Fruit fly (Drosophila melanogaster) whole organism, embryonic: ENCODE results near the gene CG34301.

Experiments
- CG13296 ChIP-seq: fragments of 200-800 bp; sonication (Bioruptor generic); optimal IDR thresholded peaks from 3 replicates; lab custom pipeline; 2018; ENCODE audit warnings: missing biosample characterization, mild to moderate bottlenecking, missing genetic modification characterization
- CG14710 ChIP-seq: fragments of 200-800 bp; sonication (Bioruptor generic); optimal IDR thresholded peaks from 3 replicates; lab custom pipeline; 2019; ENCODE audit warnings: missing biosample characterization, mild to moderate bottlenecking, missing genetic modification characterization, moderate library complexity
- CG14860 ChIP-seq: fragments of 200-800 bp; sonication (Bioruptor generic); IDR thresholded peaks from 3 replicates; pipeline ENCODE4 v1.3.6; 2022; ENCODE audit warnings: missing biosample characterization, missing genetic modification characterization; ENCODE audit not compliant: partially characterized antibody
- CG15479 ChIP-seq: fragments of 200-800 bp; sonication (Bioruptor generic); optimal IDR thresholded peaks from 3 replicates; lab custom pipeline; 2019; ENCODE audit warnings: missing biosample characterization, mild to moderate bottlenecking, missing genetic modification characterization, moderate library complexity
- CG3065 ChIP-seq: fragments of 200-800 bp; sonication (Bioruptor generic); optimal IDR thresholded peaks from 2 replicates; lab custom pipeline; 2016; ENCODE audit warnings: missing biosample characterization, missing genetic modification characterization
- CG31224 ChIP-seq: fragments of 200-800 bp; sonication (Bioruptor generic); IDR thresholded peaks from 2 replicates; pipeline ENCODE4 v1.3.6; 2022; ENCODE audit warnings: missing biosample characterization, missing genetic modification characterization
- CG4404 ChIP-seq: fragments of 200-800 bp; sonication (Bioruptor generic); IDR thresholded peaks from 2 replicates; pipeline ENCODE4 v1.3.6; 2022; ENCODE audit warnings: missing biosample characterization, missing genetic modification characterization
- CG5245 ChIP-seq: fragments of 200-800 bp; sonication (Bioruptor generic); optimal IDR thresholded peaks from 3 replicates; lab custom pipeline; 2016; ENCODE audit warnings: missing biosample characterization, missing genetic modification characterization
- CG6254 ChIP-seq: fragments of 200-800 bp; sonication (Bioruptor generic); optimal IDR thresholded peaks from 3 replicates; lab custom pipeline; 2017; ENCODE audit warnings: mild to moderate bottlenecking, missing biosample characterization, missing genetic modification reagents, missing genetic modification characterization
- CG6689 ChIP-seq: fragments of 200-800 bp; sonication (Bioruptor generic); IDR thresholded peaks from 2 replicates; pipeline ENCODE4 v1.3.6; 2022; ENCODE audit warnings: missing biosample characterization, missing genetic modification characterization
- CG6765 ChIP-seq: fragments of 200-800 bp; sonication (Bioruptor generic); optimal IDR thresholded peaks from 3 replicates; lab custom pipeline; 2017; ENCODE audit warnings: missing biosample characterization, mild to moderate bottlenecking, missing genetic modification characterization
- CG8290 ChIP-seq, 3 experiments: fragments of 200-800 bp; sonication (Bioruptor generic); optimal IDR thresholded peaks; 2 replicates each; lab custom pipeline; 2016 to 2019; ENCODE audit warnings: missing biosample characterization in 3 of 3, missing genetic modification characterization in 3 of 3, mild to moderate bottlenecking in 2 of 3, moderate library complexity in 1 of 3
- CoRest ChIP-seq: fragments of 200-800 bp; sonication (Bioruptor generic); optimal IDR thresholded peaks from 3 replicates; lab custom pipeline; 2018; ENCODE audit warnings: missing biosample characterization, mild to moderate bottlenecking, missing genetic modification characterization, moderate library complexity
- Fer3 ChIP-seq: fragments of 200-800 bp; sonication (Bioruptor generic); optimal IDR thresholded peaks from 2 replicates; lab custom pipeline; 2018; ENCODE audit warnings: missing biosample characterization, mild to moderate bottlenecking, missing genetic modification characterization, moderate library complexity
- H2.0 ChIP-seq: fragments of 200-800 bp; sonication (Bioruptor generic); IDR thresholded peaks from 2 replicates; pipeline ENCODE4 v1.3.6; 2022; ENCODE audit warnings: missing biosample characterization, missing genetic modification characterization
- Hmr ChIP-seq: fragments of 200-800 bp; sonication (Bioruptor generic); optimal IDR thresholded peaks from 3 replicates; lab custom pipeline; 2017; ENCODE audit warnings: mild to moderate bottlenecking, missing biosample characterization, missing genetic modification reagents, missing genetic modification characterization
- Med ChIP-seq: fragments of 200-800 bp; sonication (Bioruptor generic); peaks from one replicate; lab custom pipeline; 2016; ENCODE audit warnings: missing biosample characterization, missing genetic modification characterization, mild to moderate bottlenecking, inconsistent platforms, moderate library complexity
- Nf-YC ChIP-seq: fragments of 200-800 bp; optimal IDR thresholded peaks from 3 replicates; lab custom pipeline; 2019; ENCODE audit warnings: missing biosample characterization, mild to moderate bottlenecking, missing genetic modification characterization, moderate library complexity
- Oaz ChIP-seq: fragments of 200-800 bp; sonication (Bioruptor generic); IDR thresholded peaks from 2 replicates; pipeline ENCODE4 v1.3.6; 2022; ENCODE audit warnings: missing biosample characterization, missing genetic modification characterization
- Rfx ChIP-seq: fragments of 200-800 bp; sonication (Bioruptor generic); IDR thresholded peaks from 2 replicates; pipeline ENCODE4 v1.3.6; 2022; ENCODE audit warnings: missing biosample characterization, missing genetic modification characterization
- Sin3A ChIP-seq: fragments of >200 bp; optimal IDR thresholded peaks from 2 replicates; lab custom pipeline; 2018
- Vsx1 ChIP-seq: fragments of 200-800 bp; sonication (Bioruptor generic); optimal IDR thresholded peaks from 2 replicates; lab custom pipeline; 2017; ENCODE audit warnings: missing biosample characterization, mild to moderate bottlenecking, missing genetic modification characterization, missing genetic modification reagents
- amos ChIP-seq: fragments of 200-800 bp; sonication (Bioruptor generic); IDR thresholded peaks from 2 replicates; pipeline ENCODE4 v1.3.6; 2022; ENCODE audit warnings: missing biosample characterization, missing genetic modification characterization; ENCODE audit not compliant: partially characterized antibody
- bcd ChIP-seq: fragments of 200-800 bp; sonication (Bioruptor generic); optimal IDR thresholded peaks from 2 replicates; lab custom pipeline; 2017; ENCODE audit warnings: missing biosample characterization, mild to moderate bottlenecking, missing genetic modification characterization
- cg ChIP-seq: fragments of 200-800 bp; sonication (Bioruptor generic); optimal IDR thresholded peaks from 3 replicates; lab custom pipeline; 2019; ENCODE audit warnings: missing biosample characterization, mild to moderate bottlenecking, missing genetic modification characterization, moderate library complexity
- crp ChIP-seq, 2 experiments: fragments of 200-800 bp; sonication (Bioruptor generic); optimal IDR thresholded peaks; 2 replicates in 1 of 2; 3 replicates in 1 of 2; lab custom pipeline; 2017; ENCODE audit warnings: missing biosample characterization in 2 of 2, missing genetic modification characterization in 2 of 2, mild to moderate bottlenecking in 1 of 2, moderate library complexity in 1 of 2
- cwo ChIP-seq: fragments of 200-800 bp; sonication (Bioruptor generic); optimal IDR thresholded peaks from 3 replicates; lab custom pipeline; 2017; ENCODE audit warnings: missing biosample characterization, missing genetic modification characterization, mild to moderate bottlenecking, moderate library complexity, missing genetic modification reagents
- dan ChIP-seq: fragments of 200-800 bp; sonication (Bioruptor generic); IDR thresholded peaks from 2 replicates; pipeline ENCODE4 v1.3.6; 2022; ENCODE audit warnings: missing biosample characterization, missing genetic modification characterization
- dmrt99B ChIP-seq: fragments of 200-800 bp; sonication (Bioruptor generic); optimal IDR thresholded peaks from 2 replicates; lab custom pipeline; 2018; ENCODE audit warnings: missing biosample characterization, mild to moderate bottlenecking, missing genetic modification characterization, moderate library complexity
- exex ChIP-seq: fragments of 200-800 bp; sonication (Bioruptor generic); optimal IDR thresholded peaks from 4 replicates; lab custom pipeline; 2018; ENCODE audit warnings: missing biosample characterization, mild to moderate bottlenecking, missing genetic modification characterization, moderate library complexity
- fd102C ChIP-seq: fragments of 200-800 bp; sonication (Bioruptor generic); optimal IDR thresholded peaks from 2 replicates; lab custom pipeline; 2018; ENCODE audit warnings: missing biosample characterization, mild to moderate bottlenecking, missing genetic modification characterization, moderate library complexity
- gcm2 ChIP-seq: fragments of 200-800 bp; sonication (Bioruptor generic); optimal IDR thresholded peaks from 2 replicates; lab custom pipeline; 2016; ENCODE audit warnings: missing biosample characterization, missing genetic modification characterization
- hbn ChIP-seq: fragments of 200-800 bp; sonication (Bioruptor generic); IDR thresholded peaks from 2 replicates; pipeline ENCODE4 v1.3.6; 2022; ENCODE audit warnings: missing biosample characterization, missing genetic modification characterization; ENCODE audit not compliant: partially characterized antibody
- insv ChIP-seq, 2 experiments: fragments of 200-800 bp; sonication (Bioruptor generic); optimal IDR thresholded peaks; 3 replicates each; lab custom pipeline; 2016 to 2018; ENCODE audit warnings: missing biosample characterization in 2 of 2, missing genetic modification characterization in 2 of 2
- jumu ChIP-seq: fragments of 200-800 bp; sonication (Bioruptor generic); optimal IDR thresholded peaks from 3 replicates; lab custom pipeline; 2016; ENCODE audit warnings: missing biosample characterization, missing genetic modification characterization
- org-1 ChIP-seq: fragments of 200-800 bp; sonication (Bioruptor generic); optimal IDR thresholded peaks from 2 replicates; lab custom pipeline; 2017; ENCODE audit warnings: missing biosample characterization, missing genetic modification characterization
- p53 ChIP-seq: fragments of 200-800 bp; sonication (Bioruptor generic); optimal IDR thresholded peaks from 2 replicates; lab custom pipeline; 2016; ENCODE audit warnings: missing biosample characterization, missing genetic modification characterization
- rib ChIP-seq: fragments of 200-800 bp; sonication (Bioruptor generic); IDR thresholded peaks from 2 replicates; pipeline ENCODE4 v1.3.6; 2022; ENCODE audit warnings: missing biosample characterization, missing genetic modification characterization
- sc ChIP-seq, 3 experiments: fragments of >200 bp in 2 of 3; fragments of 200-800 bp in 1 of 3; sonication (Bioruptor generic) in 1 of 3; optimal IDR thresholded peaks; 2 replicates in 2 of 3; 3 replicates in 1 of 3; lab custom pipeline; 2017; ENCODE audit warnings: mild to moderate bottlenecking in 1 of 3, missing biosample characterization in 1 of 3, missing genetic modification characterization in 1 of 3, missing genetic modification reagents in 1 of 3
- so ChIP-seq: fragments of 200-800 bp; sonication (Bioruptor generic); IDR thresholded peaks from 3 replicates; pipeline ENCODE4 v1.3.6; 2022; ENCODE audit warnings: missing biosample characterization, missing genetic modification characterization
- stwl ChIP-seq: fragments of 200-800 bp; sonication (Bioruptor generic); optimal IDR thresholded peaks from 3 replicates; lab custom pipeline; 2018; ENCODE audit warnings: missing biosample characterization, mild to moderate bottlenecking, missing genetic modification characterization, moderate library complexity
- tap ChIP-seq: fragments of 200-800 bp; optimal IDR thresholded peaks from 3 replicates; lab custom pipeline; 2019; ENCODE audit warnings: missing biosample characterization, mild to moderate bottlenecking, missing genetic modification characterization, moderate library complexity
- toy ChIP-seq: fragments of 200-800 bp; sonication (Bioruptor generic); IDR thresholded peaks from 2 replicates; pipeline ENCODE4 v1.3.6; 2022; ENCODE audit warnings: missing biosample characterization, missing genetic modification characterization
- vfl ChIP-seq: fragments of 200-800 bp; sonication (Bioruptor generic); optimal IDR thresholded peaks from 2 replicates; lab custom pipeline; 2016; ENCODE audit warnings: missing biosample characterization, missing genetic modification characterization
- wdn ChIP-seq: fragments of 200-800 bp; sonication (Bioruptor generic); IDR thresholded peaks from 2 replicates; pipeline ENCODE4 v1.3.6; 2022; ENCODE audit warnings: missing biosample characterization, missing genetic modification characterization

Gene CG34301

dm6 chr3R:8747134-8747870 is 25.9 kb upstream of the CG34301 start, which contains the start of the genes CG9801 and Nasp (continued):
- TF ChIP-seq CG13296 (GFP tag; lab: Kevin White, UChicago): no peak
- peak; percentile 46 for TF ChIP-seq jumu (GFP tag; lab: Kevin White, UChicago)
- TF ChIP-seq Vsx1 (GFP tag; lab: Kevin White, UChicago): no peak
- TF ChIP-seq hbn: peak; percentile 57
- no peak for TF ChIP-seq CG6689 (GFP tag; lab: Robert Waterston, UW)
- peak; percentile 72; the same call in 1 of the 2 replicates for TF ChIP-seq rib
- TF ChIP-seq p53 (GFP tag; lab: Kevin White, UChicago): peak; percentile 81
- peak; percentile 67 for TF ChIP-seq CG14710 (tag; lab: Kevin White, UChicago)
- TF ChIP-seq insv (GFP tag; optimal IDR thresholded peaks at IDR 0.05; lab: Kevin White, UChicago): peak in 1 of 2 experiments; percentile 10
- peak in 1 of 2 experiments; percentile 16 for TF ChIP-seq crp (GFP tag; optimal IDR thresholded peaks at IDR 0.05; lab: Kevin White, UChicago)
- no peak for TF ChIP-seq CG4404 (GFP tag; lab: Robert Waterston, UW)
- TF ChIP-seq exex (tag; lab: Kevin White, UChicago): no peak
- TF ChIP-seq gcm2 (GFP tag; lab: Kevin White, UChicago): no peak
- peak; percentile 21 for TF ChIP-seq dmrt99B (tag; lab: Kevin White, UChicago)
- TF ChIP-seq H2.0 (GFP tag; lab: Robert Waterston, UW): no peak
- TF ChIP-seq amos: peak; percentile 83
- TF ChIP-seq tap (tag; lab: Kevin White, UChicago): no peak
- TF ChIP-seq CoRest (tag; lab: Kevin White, UChicago): peak; percentile 44
- peak; percentile 20 for TF ChIP-seq Nf-YC (tag; lab: Kevin White, UChicago)
- no peak for TF ChIP-seq dan (GFP tag; lab: Robert Waterston, UW)

dm6 chr3R:8747871-8748775 is 25.1 kb upstream of the CG34301 start:
- TF ChIP-seq org-1 (GFP tag; lab: Kevin White, UChicago) (no peak), CG8290 (GFP tag; optimal IDR thresholded peaks at IDR 0.05; lab: Kevin White, UChicago) (no peak), CG8290 (tag; optimal IDR thresholded peaks at IDR 0.05; lab: Kevin White, UChicago) (no peak), Med (GFP tag; lab: Kevin White, UChicago) (peak; percentile 64), wdn (GFP tag; lab: Robert Waterston, UW) (no peak), jumu (GFP tag; lab: Kevin White, UChicago) (no peak), CG6765 (GFP tag; lab: Kevin White, UChicago) (peak; percentile 16), Rfx (GFP tag; lab: Robert Waterston, UW) (0 out of 2 replicates have a peak, but pooled peaks have one; percentile 6), cg (GFP tag; lab: Kevin White, UChicago) (peak; percentile 81), so (GFP tag; lab: Robert Waterston, UW) (0 out of 3 replicates have a peak, but pooled peaks have one; percentile 37), toy (no peak; the same call in 1 of the 2 replicates), stwl (tag; lab: Kevin White, UChicago) (no peak), Hmr (GFP tag; lab: Kevin White, UChicago) (peak; percentile 42), vfl (GFP tag; lab: Kevin White, UChicago) (no peak), CG6254 (GFP tag; lab: Kevin White, UChicago) (no peak), Fer3 (tag; lab: Kevin White, UChicago) (peak; percentile 21), sc (optimal IDR thresholded peaks at IDR 0.05; lab: Kevin White, UChicago) (no peak), sc (GFP tag; optimal IDR thresholded peaks at IDR 0.05; lab: Kevin White, UChicago) (no peak), CG5245 (GFP tag; lab: Kevin White, UChicago) (no peak), Sin3A (lab: Kevin White, UChicago) (peak; percentile 9), CG15479 (GFP tag; lab: Kevin White, UChicago) (peak; percentile 53), CG31224 (GFP tag; lab: Robert Waterston, UW) (0 out of 2 replicates have a peak, but pooled peaks have one; percentile 23), bcd (GFP tag; lab: Kevin White, UChicago) (peak; percentile 11), CG3065 (GFP tag; lab: Kevin White, UChicago) (no peak), cwo (GFP tag; lab: Kevin White, UChicago) (peak; percentile 14), Oaz (GFP tag; lab: Robert Waterston, UW) (no peak), CG14860 (GFP tag; lab: Robert Waterston, UW) (0 out of 3 replicates have a peak, but pooled peaks have one; percentile 2), fd102C (GFP tag; lab: Kevin White, UChicago) (no peak)
